Fruit fly (Drosophila melanogaster) whole organism, prepupa: Measurements from ENCODE around the gene CG15459.

Source experiments
- Blimp-1 ChIP-seq: fragments of 200-800 bp; sonication (Bioruptor generic); optimal IDR thresholded peaks from 3 replicates; lab custom pipeline; 2017; ENCODE audit warnings: missing biosample characterization, missing genetic modification characterization, mild to moderate bottlenecking, moderate library complexity, missing genetic modification reagents
- CG10631 ChIP-seq: fragments of 200-800 bp; sonication (Bioruptor generic); optimal IDR thresholded peaks from 2 replicates; lab custom pipeline; 2016; ENCODE audit warnings: missing biosample characterization, missing genetic modification characterization
- CG10669 ChIP-seq: fragments of 200-800 bp; sonication (Bioruptor generic); optimal IDR thresholded peaks from 3 replicates; lab custom pipeline; 2018; ENCODE audit warnings: missing biosample characterization, mild to moderate bottlenecking, missing genetic modification characterization, moderate library complexity
- CG11762 ChIP-seq: fragments of 200-800 bp; sonication (Bioruptor generic); optimal IDR thresholded peaks from 3 replicates; lab custom pipeline; 2016; ENCODE audit warnings: missing biosample characterization, missing genetic modification characterization; ENCODE audit not compliant: insufficient read depth
- CG11902 ChIP-seq: fragments of 200-800 bp; sonication (Bioruptor generic); optimal IDR thresholded peaks from 3 replicates; lab custom pipeline; 2016; ENCODE audit warnings: missing biosample characterization, missing genetic modification characterization
- CG15336 ChIP-seq: fragments of 200-800 bp; sonication (Bioruptor generic); IDR thresholded peaks from 2 replicates; pipeline ENCODE4 v1.3.6; 2022; ENCODE audit warnings: missing biosample characterization, missing genetic modification characterization
- CG1621 ChIP-seq: fragments of 200-800 bp; sonication (Bioruptor generic); optimal IDR thresholded peaks from 3 replicates; lab custom pipeline; 2018; ENCODE audit warnings: missing biosample characterization, mild to moderate bottlenecking, missing genetic modification characterization
- CG16779 ChIP-seq: fragments of 200-800 bp; sonication (Bioruptor generic); optimal IDR thresholded peaks from 3 replicates; lab custom pipeline; 2017; ENCODE audit warnings: missing biosample characterization, mild to moderate bottlenecking, missing genetic modification characterization
- CG3032 ChIP-seq: fragments of 200-800 bp; optimal IDR thresholded peaks from 2 replicates; lab custom pipeline; 2019; ENCODE audit warnings: missing biosample characterization, mild to moderate bottlenecking, missing genetic modification characterization, moderate library complexity
- CG31627 ChIP-seq: fragments of 200-800 bp; sonication (Bioruptor generic); optimal IDR thresholded peaks from 3 replicates; lab custom pipeline; 2016; ENCODE audit warnings: missing biosample characterization, missing genetic modification characterization
- CG34406 ChIP-seq: fragments of 200-800 bp; sonication (Bioruptor generic); optimal IDR thresholded peaks from 3 replicates; lab custom pipeline; 2016; ENCODE audit warnings: missing biosample characterization, missing genetic modification characterization
- CG4318 ChIP-seq: fragments of 200-800 bp; sonication (Bioruptor generic); optimal IDR thresholded peaks from 3 replicates; lab custom pipeline; 2017; ENCODE audit warnings: missing biosample characterization, mild to moderate bottlenecking, missing genetic modification characterization
- CG6163 ChIP-seq: fragments of 200-800 bp; sonication (Bioruptor generic); IDR thresholded peaks from 3 replicates; pipeline ENCODE4 v1.3.6; 2022; ENCODE audit warnings: missing biosample characterization, missing genetic modification characterization
- CG6276 ChIP-seq: fragments of 200-800 bp; sonication (Bioruptor generic); optimal IDR thresholded peaks from 2 replicates; lab custom pipeline; 2017; ENCODE audit warnings: missing biosample characterization, mild to moderate bottlenecking, missing genetic modification characterization
- CG6792 ChIP-seq: fragments of 200-800 bp; sonication (Bioruptor generic); optimal IDR thresholded peaks from 3 replicates; lab custom pipeline; 2016; ENCODE audit warnings: missing biosample characterization, missing genetic modification characterization
- CG6808 ChIP-seq: fragments of 200-800 bp; sonication (Bioruptor generic); optimal IDR thresholded peaks from 3 replicates; lab custom pipeline; 2017; ENCODE audit warnings: missing biosample characterization, missing genetic modification characterization, mild to moderate bottlenecking, moderate library complexity, missing genetic modification reagents
- CG6854 ChIP-seq: fragments of 200-800 bp; sonication (Bioruptor generic); optimal IDR thresholded peaks from 2 replicates; lab custom pipeline; 2017; ENCODE audit warnings: missing biosample characterization, mild to moderate bottlenecking, missing genetic modification characterization
- CG8632 ChIP-seq: fragments of 200-800 bp; sonication (Bioruptor generic); optimal IDR thresholded peaks from 3 replicates; lab custom pipeline; 2016; ENCODE audit warnings: missing biosample characterization, missing genetic modification characterization
- Eip75B ChIP-seq: fragments of 200-800 bp; sonication (Bioruptor generic); optimal IDR thresholded peaks from 3 replicates; lab custom pipeline; 2016; ENCODE audit warnings: missing biosample characterization, missing genetic modification characterization
- Ets21C ChIP-seq: fragments of 200-800 bp; sonication (Bioruptor generic); optimal IDR thresholded peaks from 3 replicates; lab custom pipeline; 2016; ENCODE audit warnings: missing biosample characterization, missing genetic modification characterization
- Gug ChIP-seq: fragments of 200-800 bp; sonication (Bioruptor generic); IDR thresholded peaks from 2 replicates; pipeline ENCODE4 v1.3.6; 2022; ENCODE audit warnings: missing biosample characterization, missing genetic modification characterization
- Hr4 ChIP-seq: fragments of 200-800 bp; sonication (Bioruptor generic); optimal IDR thresholded peaks from 3 replicates; lab custom pipeline; 2016; ENCODE audit warnings: missing biosample characterization, missing genetic modification characterization
- Met ChIP-seq: fragments of 200-800 bp; sonication (Bioruptor generic); optimal IDR thresholded peaks from 3 replicates; lab custom pipeline; 2016; ENCODE audit warnings: missing biosample characterization, missing genetic modification characterization
- OdsH ChIP-seq: fragments of 200-800 bp; sonication (Bioruptor generic); optimal IDR thresholded peaks from 3 replicates; lab custom pipeline; 2016; ENCODE audit warnings: missing biosample characterization, missing genetic modification characterization
- Smox ChIP-seq: fragments of 200-800 bp; sonication (Bioruptor generic); optimal IDR thresholded peaks from 3 replicates; lab custom pipeline; 2016; ENCODE audit warnings: missing biosample characterization, missing genetic modification characterization
- Sox102F ChIP-seq: fragments of 200-800 bp; sonication (Bioruptor generic); optimal IDR thresholded peaks from 2 replicates; lab custom pipeline; 2016; ENCODE audit warnings: missing biosample characterization, mild to moderate bottlenecking, missing genetic modification characterization
- Sox14 ChIP-seq: fragments of 200-800 bp; sonication (Bioruptor generic); optimal IDR thresholded peaks from 3 replicates; lab custom pipeline; 2016; ENCODE audit warnings: missing biosample characterization, missing genetic modification characterization
- Sox15 ChIP-seq: fragments of 200-800 bp; sonication (Bioruptor generic); optimal IDR thresholded peaks from 3 replicates; lab custom pipeline; 2016; ENCODE audit warnings: missing biosample characterization, missing genetic modification characterization
- acj6 ChIP-seq: fragments of 200-800 bp; sonication (Bioruptor generic); optimal IDR thresholded peaks from 3 replicates; lab custom pipeline; 2016; ENCODE audit warnings: missing biosample characterization, missing genetic modification characterization
- dsx ChIP-seq: fragments of 200-800 bp; optimal IDR thresholded peaks from 3 replicates; lab custom pipeline; 2019; ENCODE audit warnings: missing biosample characterization, mild to moderate bottlenecking, missing genetic modification characterization, moderate library complexity; ENCODE audit not compliant: poor library complexity, severe bottlenecking
- esn ChIP-seq: fragments of 200-800 bp; sonication (Bioruptor generic); optimal IDR thresholded peaks from 2 replicates; lab custom pipeline; 2016; ENCODE audit warnings: missing biosample characterization, mild to moderate bottlenecking, missing genetic modification characterization, moderate library complexity
- fd59A ChIP-seq: fragments of 200-800 bp; sonication (Bioruptor generic); optimal IDR thresholded peaks from 2 replicates; lab custom pipeline; 2017; ENCODE audit warnings: missing biosample characterization, mild to moderate bottlenecking, missing genetic modification characterization, missing genetic modification reagents
- fd85E ChIP-seq: fragments of 200-800 bp; sonication (Bioruptor generic); optimal IDR thresholded peaks from 3 replicates; lab custom pipeline; 2016; ENCODE audit warnings: missing biosample characterization, missing genetic modification characterization
- fkh ChIP-seq: fragments of 200-800 bp; sonication (Bioruptor generic); optimal IDR thresholded peaks from 3 replicates; lab custom pipeline; 2017; ENCODE audit warnings: missing biosample characterization, mild to moderate bottlenecking, missing genetic modification characterization, moderate library complexity
- lz ChIP-seq: fragments of 200-800 bp; sonication (Bioruptor generic); optimal IDR thresholded peaks from 3 replicates; lab custom pipeline; 2016; ENCODE audit warnings: missing biosample characterization, missing genetic modification characterization
- net ChIP-seq: fragments of 200-800 bp; sonication (Bioruptor generic); optimal IDR thresholded peaks from 3 replicates; lab custom pipeline; 2016; ENCODE audit warnings: missing biosample characterization, missing genetic modification characterization
- pdm3 ChIP-seq: fragments of 200-800 bp; sonication (Bioruptor generic); optimal IDR thresholded peaks from 3 replicates; lab custom pipeline; 2016; ENCODE audit warnings: missing biosample characterization, missing genetic modification characterization
- salr ChIP-seq, 2 experiments: fragments of 200-800 bp; sonication (Bioruptor generic); optimal IDR thresholded peaks; 3 replicates each; lab custom pipeline; 2016 to 2018; ENCODE audit warnings: missing biosample characterization in 2 of 2, missing genetic modification characterization in 2 of 2, mild to moderate bottlenecking in 1 of 2
- spab ChIP-seq: fragments of 200-800 bp; sonication (Bioruptor generic); optimal IDR thresholded peaks from 2 replicates; lab custom pipeline; 2017; ENCODE audit warnings: missing biosample characterization, mild to moderate bottlenecking, missing genetic modification characterization, missing genetic modification reagents
- ss ChIP-seq, 2 experiments: fragments of 200-800 bp; sonication (Bioruptor generic); optimal IDR thresholded peaks; 2 replicates in 1 of 2; 3 replicates in 1 of 2; lab custom pipeline; 2017 to 2018; ENCODE audit warnings: mild to moderate bottlenecking in 2 of 2, missing biosample characterization in 2 of 2, missing genetic modification characterization in 2 of 2, moderate library complexity in 1 of 2
- topi ChIP-seq: fragments of 200-800 bp; sonication (Bioruptor generic); optimal IDR thresholded peaks from 3 replicates; lab custom pipeline; 2016; ENCODE audit warnings: missing biosample characterization, missing genetic modification characterization
- vri ChIP-seq: fragments of 200-800 bp; sonication (Bioruptor generic); optimal IDR thresholded peaks from 3 replicates; lab custom pipeline; 2016; ENCODE audit warnings: missing biosample characterization, mild to moderate bottlenecking, missing genetic modification characterization

The CG15459 gene

dm6 chrX:20429482-20430204 is 16.3 kb upstream of the CG15459 start, which contains the start of the genes CG11710 and mal (continued):
- TF ChIP-seq CG16779 (tag; lab: Kevin White, UChicago) (no peak), CG4318 (GFP tag; lab: Kevin White, UChicago) (no peak), spab (no peak), CG6163 (peak; percentile 61; the same call in 1 of the 3 replicates), CG15336 (GFP tag; lab: Robert Waterston, UW) (peak; percentile 84), net (GFP tag; lab: Kevin White, UChicago) (peak; percentile 56), pdm3 (GFP tag; lab: Kevin White, UChicago) (peak; percentile 85), CG10631 (GFP tag; lab: Kevin White, UChicago) (peak; percentile 81), CG3032 (peak; percentile 84), CG6808 (GFP tag; lab: Kevin White, UChicago) (no peak), OdsH (peak; percentile 78), esn (GFP tag; lab: Kevin White, UChicago) (peak; percentile 89), Sox102F (GFP tag; lab: Kevin White, UChicago) (peak; percentile 83), Sox15 (GFP tag; lab: Kevin White, UChicago) (peak; percentile 74), dsx (peak; percentile 83), fd85E (GFP tag; lab: Kevin White, UChicago) (peak; percentile 2), CG11762 (peak; percentile 76), Smox (peak; percentile 83), Ets21C (GFP tag; lab: Kevin White, UChicago) (peak; percentile 73), CG6276 (no peak), lz (GFP tag; lab: Kevin White, UChicago) (peak; percentile 87), acj6 (GFP tag; lab: Kevin White, UChicago) (peak; percentile 80), fd59A (no peak), fkh (GFP tag; lab: Kevin White, UChicago) (no peak), CG31627 (GFP tag; lab: Kevin White, UChicago) (peak; percentile 76), topi (GFP tag; lab: Kevin White, UChicago) (peak; percentile 89), Hr4 (GFP tag; lab: Kevin White, UChicago) (peak; percentile 86), CG6792 (GFP tag; lab: Kevin White, UChicago) (peak; percentile 74), CG6854 (peak; percentile 76), CG34406 (peak; percentile 73), Gug (peak; percentile 68), ss (GFP tag; optimal IDR thresholded peaks at IDR 0.05; lab: Kevin White, UChicago) (peak in 1 of 2 experiments; percentile 87), vri (GFP tag; lab: Kevin White, UChicago) (no peak)

DNA sequence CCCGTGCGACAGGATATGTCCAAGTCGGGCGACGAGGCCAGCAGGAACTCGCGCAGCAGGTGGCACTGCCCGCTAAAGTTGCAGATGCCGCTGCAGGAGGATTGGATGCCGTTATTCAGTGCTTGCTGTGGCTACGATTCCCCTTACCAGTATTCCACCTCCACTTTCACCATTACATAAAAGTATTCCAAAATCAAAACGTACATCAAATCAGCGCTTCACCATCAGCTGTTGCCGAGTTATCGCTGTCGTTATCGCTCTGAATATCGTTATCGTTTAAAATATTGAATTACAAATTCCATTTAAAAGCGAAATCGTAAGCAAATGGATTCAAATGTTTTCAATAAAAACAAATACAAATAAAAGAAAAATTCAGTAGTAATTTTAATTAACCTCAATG is 13.4 kb upstream of the CG15459 start, which contains the start of gene CG15456:
Gene CG15456, minus strand, starts transcription at position 225 of the 400 bp plus-strand sequence.
- TF ChIP-seq acj6 (GFP tag; lab: Kevin White, UChicago) (no peak), CG34406 (no peak), salr (GFP tag; optimal IDR thresholded peaks at IDR 0.05; lab: Kevin White, UChicago) (no peak), CG10669 (GFP tag; lab: Kevin White, UChicago) (no peak), Blimp-1 (GFP tag; lab: Kevin White, UChicago) (no peak), Sox15 (GFP tag; lab: Kevin White, UChicago) (no peak), fd59A (no peak), CG3032 (no peak), Met (no peak), CG16779 (tag; lab: Kevin White, UChicago) (no peak), CG11902 (GFP tag; lab: Kevin White, UChicago) (no peak), lz (GFP tag; lab: Kevin White, UChicago) (no peak), vri (GFP tag; lab: Kevin White, UChicago) (no peak), CG8632 (GFP tag; lab: Kevin White, UChicago) (no peak), CG1621 (tag; lab: Kevin White, UChicago) (no peak), net (GFP tag; lab: Kevin White, UChicago) (no peak), Sox14 (GFP tag; lab: Kevin White, UChicago) (no peak), CG6792 (GFP tag; lab: Kevin White, UChicago) (no peak), Eip75B (GFP tag; lab: Kevin White, UChicago) (no peak)
- TF ChIP-seq, all 60 proteins: peak for 0
